Worm (Caenorhabditis elegans) whole organism, mixed stage, embryonic: ENCODE data around the gene alg-4.

Experiments
- bed-3 ChIP-seq: fragments of 200-800 bp; sonication (Bioruptor generic); optimal IDR thresholded peaks from 3 replicates; lab custom pipeline; 2018; ENCODE audit warnings: mild to moderate bottlenecking, missing genetic modification characterization, moderate library complexity, missing compliant biosample characterization
- blmp-1 ChIP-seq: fragments of 150-350 bp; optimal IDR thresholded peaks from 2 replicates; lab custom pipeline; 2014; ENCODE audit warnings: missing biosample characterization, missing genetic modification characterization
- ceh-39 ChIP-seq: fragments of 150-350 bp; optimal IDR thresholded peaks from 2 replicates; lab custom pipeline; 2014; ENCODE audit warnings: missing biosample characterization, missing genetic modification characterization
- elt-3 ChIP-seq: fragments of 150-350 bp; optimal IDR thresholded peaks from 2 replicates; lab custom pipeline; 2014; ENCODE audit warnings: missing biosample characterization, missing genetic modification characterization
- lin-13 ChIP-seq: fragments of 150-350 bp; optimal IDR thresholded peaks from 2 replicates; lab custom pipeline; 2014; ENCODE audit warnings: missing biosample characterization, missing genetic modification characterization
- mep-1 ChIP-seq: fragments of 150-350 bp; optimal IDR thresholded peaks from 2 replicates; lab custom pipeline; 2017; ENCODE audit warnings: missing biosample characterization, missing genetic modification reagents, missing genetic modification characterization, inconsistent platforms
- nhr-12 ChIP-seq: fragments of 150-350 bp; optimal IDR thresholded peaks from 2 replicates; lab custom pipeline; 2014; ENCODE audit warnings: missing biosample characterization, missing genetic modification characterization
- nhr-28 ChIP-seq: fragments of 150-350 bp; optimal IDR thresholded peaks from 2 replicates; lab custom pipeline; 2014; ENCODE audit warnings: missing biosample characterization, missing genetic modification characterization
- snpc-4 ChIP-seq: fragments of 150-350 bp; optimal IDR thresholded peaks from 2 replicates; lab custom pipeline; 2014; ENCODE audit warnings: missing biosample characterization, missing genetic modification characterization
- ztf-11 ChIP-seq: fragments of 150-350 bp; optimal IDR thresholded peaks from 2 replicates; lab custom pipeline; 2014; ENCODE audit warnings: missing biosample characterization, missing genetic modification characterization

DNA sequence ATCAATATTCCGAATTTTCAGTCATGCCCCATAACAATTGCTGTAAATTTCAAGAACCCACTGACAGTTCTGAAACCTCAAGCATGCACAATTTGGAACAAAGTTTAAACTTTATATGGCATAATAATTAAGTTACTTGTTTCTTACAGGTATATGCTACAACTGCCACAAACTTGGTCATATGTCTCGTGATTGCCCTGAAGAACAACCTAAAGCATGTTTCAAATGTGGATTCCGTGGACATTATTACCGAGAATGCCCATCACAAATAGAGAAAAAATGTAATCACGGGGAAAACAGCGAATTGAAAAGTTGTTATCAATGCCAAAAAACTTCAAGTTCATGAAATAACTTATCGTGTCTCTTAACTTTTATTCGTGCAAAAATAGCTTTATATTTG, 21.8 kb upstream of the alg-4 start:
- TF ChIP-seq ceh-39 (tag; lab: Kevin White, UChicago) (no peak), nhr-12 (tag; lab: Kevin White, UChicago) (no peak), nhr-28 (tag; lab: Kevin White, UChicago) (no peak), snpc-4 (tag; lab: Kevin White, UChicago) (no peak), lin-13 (tag; lab: Kevin White, UChicago) (no peak), blmp-1 (tag; lab: Kevin White, UChicago) (no peak), elt-3 (tag; lab: Kevin White, UChicago) (no peak), ztf-11 (tag; lab: Kevin White, UChicago) (no peak), bed-3 (GFP tag; lab: Kevin White, UChicago) (no peak), mep-1 (tag; lab: Kevin White, UChicago) (no peak)
